Worm (Caenorhabditis elegans) whole organism, young adult: ENCODE data around the gene nstp-3.

Source experiments
- F37B4.10 ChIP-seq: fragments of 200-800 bp; sonication (Bioruptor generic); IDR thresholded peaks from 2 replicates; pipeline ENCODE4 v1.3.6; 2022; ENCODE audit warnings: missing genetic modification characterization, missing compliant biosample characterization
- T26A5.8 ChIP-seq: sonication (generic microtip); optimal IDR thresholded peaks from 2 replicates; lab custom pipeline; 2016; ENCODE audit warnings: missing genetic modification characterization, missing compliant biosample characterization
- ama-1 ChIP-seq, 3 experiments: fragments of 150-350 bp in 1 of 3; sonication (generic microtip) in 2 of 3; optimal IDR thresholded peaks; 2 replicates each; lab custom pipeline; 2014 to 2018; ENCODE audit warnings: missing biosample characterization in 2 of 3, missing genetic modification characterization in 2 of 3, missing genetic modification reagents in 2 of 3
- attf-3 ChIP-seq: fragments of 200-800 bp; sonication (Bioruptor generic); conservative IDR thresholded peaks from 2 replicates; pipeline ENCODE4 v1.3.6; 2022; ENCODE audit warnings: missing genetic modification reagents, missing genetic modification characterization, missing compliant biosample characterization
- ceh-58 ChIP-seq: fragments of 200-800 bp; sonication (Bioruptor generic); IDR thresholded peaks from 2 replicates; pipeline ENCODE4 v1.3.6; 2022; ENCODE audit warnings: missing genetic modification characterization, missing compliant biosample characterization
- lsy-27 ChIP-seq: sonication (generic microtip); optimal IDR thresholded peaks from 2 replicates; lab custom pipeline; 2017; ENCODE audit warnings: missing genetic modification characterization, mild to moderate bottlenecking, missing compliant biosample characterization, antibody characterized with exemption, missing genotype, borderline replicate concordance; ENCODE audit not compliant: insufficient read depth
- rcor-1 ChIP-seq: fragments of 200-800 bp; sonication (Bioruptor generic); IDR thresholded peaks from 2 replicates; pipeline ENCODE4 v1.3.6; 2022; ENCODE audit warnings: missing genetic modification reagents, missing genetic modification characterization, missing compliant biosample characterization
- snpc-1.3 ChIP-seq: sonication (generic microtip); optimal IDR thresholded peaks from 2 replicates; lab custom pipeline; 2017; ENCODE audit warnings: missing genetic modification characterization, mild to moderate bottlenecking, missing compliant biosample characterization, antibody characterized with exemption, moderate library complexity, missing genotype, missing genetic modification reagents; ENCODE audit not compliant: insufficient read depth

DNA sequence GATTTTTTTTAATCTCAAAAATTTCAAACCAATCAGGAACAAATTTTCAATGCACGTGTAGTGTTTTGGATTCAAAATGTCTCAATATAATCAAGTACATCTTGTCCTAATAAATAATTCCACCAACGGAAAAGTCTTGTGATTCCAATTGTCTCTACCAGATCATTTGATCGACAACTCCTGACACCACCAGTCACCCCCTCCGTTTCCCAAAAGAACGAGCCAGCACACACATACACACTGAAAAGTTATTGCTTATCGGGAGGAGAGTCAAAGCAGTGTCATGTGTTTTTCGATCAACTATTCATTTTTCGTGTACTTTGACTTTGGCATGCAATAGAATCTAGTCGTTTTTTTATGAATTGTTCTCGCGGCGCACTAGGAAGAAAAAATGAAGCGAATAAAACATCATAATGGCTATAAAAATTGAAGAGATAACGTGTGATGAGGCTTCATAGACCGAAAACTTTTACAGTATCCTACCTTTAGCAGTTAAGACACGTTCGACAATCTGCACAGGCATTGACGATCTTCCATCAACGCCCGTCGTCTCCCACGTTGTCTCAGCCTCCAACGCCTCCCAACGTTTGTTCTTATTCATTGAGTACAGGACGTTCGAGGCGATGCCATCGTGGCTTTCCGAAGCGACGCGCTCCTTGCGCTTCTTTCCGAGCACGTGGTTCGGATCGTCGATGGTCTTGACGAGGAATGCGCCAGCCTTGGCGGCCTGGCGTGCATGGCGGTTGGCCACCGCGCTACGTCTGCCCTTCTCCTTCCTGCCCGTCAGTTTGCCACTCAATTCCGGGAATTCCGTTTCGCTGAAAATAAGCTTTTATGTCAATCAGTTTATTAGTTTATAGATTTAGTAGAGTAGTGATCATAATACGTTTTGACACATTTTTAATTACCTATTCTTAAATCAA lies 45.6 kb upstream of the nstp-3 start:
- no peak for TF ChIP-seq T26A5.8 (tag; lab: Kevin White, UChicago)
- no peak for TF ChIP-seq snpc-1.3 (tag; lab: Kevin White, UChicago)
- no peak for TF ChIP-seq ama-1 (optimal IDR thresholded peaks at IDR 0.05; lab: Kevin White, UChicago)
- no peak for TF ChIP-seq ama-1 (GFP tag; optimal IDR thresholded peaks at IDR 0.05; lab: Kevin White, UChicago)
- no peak for TF ChIP-seq lsy-27 (tag; lab: Kevin White, UChicago)
- TF ChIP-seq F37B4.10 (GFP tag; lab: Robert Waterston, UW), result 0 out of 2 replicates have a peak, but pooled peaks have one; percentile 88
- 0 out of 2 replicates have a peak, but pooled peaks have one; percentile 5 for TF ChIP-seq ceh-58 (GFP tag; lab: Robert Waterston, UW)
- TF ChIP-seq attf-3 (GFP tag; lab: Robert Waterston, UW), result no peak
- no peak; the same call in 1 of the 2 replicates for TF ChIP-seq rcor-1 (GFP tag; lab: Robert Waterston, UW)
